Worm (Caenorhabditis elegans) whole organism, L1 larva: ENCODE data around the gene gpx-4.

Experiments
- C04F5.9 ChIP-seq: sonication (generic microtip); optimal IDR thresholded peaks from 2 replicates; lab custom pipeline; 2016; ENCODE audit warnings: missing genetic modification characterization, missing compliant biosample characterization
- C16A3.4 ChIP-seq: fragments of 150-350 bp; optimal IDR thresholded peaks from 2 replicates; lab custom pipeline; 2014; ENCODE audit warnings: missing biosample characterization, missing genetic modification characterization
- aha-1 ChIP-seq: fragments of 150-350 bp; optimal IDR thresholded peaks from 2 replicates; lab custom pipeline; 2014; ENCODE audit warnings: missing biosample characterization, missing genetic modification characterization
- alr-1 ChIP-seq: fragments of 200-800 bp; sonication (Bioruptor generic); optimal IDR thresholded peaks from 2 replicates; lab custom pipeline; 2018; ENCODE audit warnings: borderline replicate concordance, mild to moderate bottlenecking, missing genetic modification characterization, missing compliant biosample characterization
- aly-2 ChIP-seq: fragments of 150-350 bp; optimal IDR thresholded peaks from 2 replicates; lab custom pipeline; 2014; ENCODE audit warnings: missing biosample characterization, missing genetic modification characterization
- ama-1 ChIP-seq: fragments of 150-350 bp; optimal IDR thresholded peaks from 2 replicates; lab custom pipeline; 2014
- ceh-8 ChIP-seq: fragments of 200-800 bp; sonication (Bioruptor generic); optimal IDR thresholded peaks from 2 replicates; lab custom pipeline; 2018; ENCODE audit warnings: mild to moderate bottlenecking, missing genetic modification characterization, moderate library complexity, missing compliant biosample characterization
- ceh-90 ChIP-seq: sonication (generic microtip); optimal IDR thresholded peaks from 2 replicates; lab custom pipeline; 2016; ENCODE audit warnings: missing genetic modification characterization, missing compliant biosample characterization
- dpl-1 ChIP-seq, 3 experiments: fragments of 150-350 bp in 2 of 3; sonication (generic microtip) in 1 of 3; optimal IDR thresholded peaks; 2 replicates each; lab custom pipeline; 2014 to 2017; ENCODE audit warnings: missing biosample characterization in 3 of 3, missing genetic modification characterization in 3 of 3, missing genetic modification reagents in 3 of 3
- efl-1 ChIP-seq, 4 experiments: fragments of 150-350 bp; optimal IDR thresholded peaks in 3 of 4; peaks in 1 of 4; 1 replicate in 1 of 4; 2 replicates in 3 of 4; lab custom pipeline; 2014; ENCODE audit warnings: missing biosample characterization in 2 of 4, missing genetic modification characterization in 2 of 4, missing genetic modification reagents in 2 of 4
- egl-13 ChIP-seq: sonication (generic microtip); optimal IDR thresholded peaks from 2 replicates; lab custom pipeline; 2016; ENCODE audit warnings: missing genotype, missing genetic modification reagents, missing genetic modification characterization, missing compliant biosample characterization
- egl-27 ChIP-seq, 2 experiments: fragments of 150-350 bp in 1 of 2; sonication (generic microtip); optimal IDR thresholded peaks; 3 replicates each; lab custom pipeline; 2017 to 2018; ENCODE audit warnings: missing biosample characterization in 2 of 2, missing genetic modification characterization in 2 of 2, missing genetic modification reagents in 2 of 2
- ets-5 ChIP-seq: fragments of 200-800 bp; sonication (Bioruptor generic); IDR thresholded peaks from 2 replicates; pipeline ENCODE4 v1.3.6; 2022; ENCODE audit warnings: missing genetic modification characterization, missing compliant biosample characterization
- fkh-8 ChIP-seq: sonication (generic microtip); optimal IDR thresholded peaks from 2 replicates; lab custom pipeline; 2016; ENCODE audit warnings: mild to moderate bottlenecking, missing genetic modification characterization, missing compliant biosample characterization
- fos-1 ChIP-seq: fragments of 150-350 bp; optimal IDR thresholded peaks from 2 replicates; lab custom pipeline; 2014; ENCODE audit warnings: missing biosample characterization, missing genetic modification characterization
- irx-1 ChIP-seq: sonication (generic microtip); optimal IDR thresholded peaks from 2 replicates; lab custom pipeline; 2016; ENCODE audit warnings: missing genetic modification characterization, missing compliant biosample characterization
- lin-35 ChIP-seq, 2 experiments: fragments of 150-350 bp; optimal IDR thresholded peaks; 2 replicates each; lab custom pipeline; 2014; ENCODE audit warnings: missing biosample characterization in 2 of 2, missing genetic modification characterization in 2 of 2, missing genetic modification reagents in 2 of 2
- lin-39 ChIP-seq: fragments of 150-350 bp; optimal IDR thresholded peaks from 2 replicates; lab custom pipeline; 2014; ENCODE audit warnings: missing biosample characterization, missing genetic modification reagents, missing genetic modification characterization
- lsy-2 ChIP-seq, 2 experiments: fragments of 150-350 bp; optimal IDR thresholded peaks; 2 replicates each; lab custom pipeline; 2014; ENCODE audit warnings: missing biosample characterization in 2 of 2, missing genetic modification characterization in 2 of 2
- mab-9 ChIP-seq: fragments of 200-800 bp; sonication (Bioruptor generic); IDR thresholded peaks from 2 replicates; pipeline ENCODE4 v1.3.6; 2022; ENCODE audit warnings: missing genetic modification reagents, missing genetic modification characterization, missing compliant biosample characterization
- nhr-11 ChIP-seq: fragments of 150-350 bp; optimal IDR thresholded peaks from 2 replicates; lab custom pipeline; 2014; ENCODE audit warnings: missing biosample characterization, missing genetic modification characterization
- nhr-12 ChIP-seq: sonication (generic microtip); optimal IDR thresholded peaks from 2 replicates; lab custom pipeline; 2017; ENCODE audit warnings: missing biosample characterization, missing genetic modification characterization
- nhr-20 ChIP-seq: sonication (generic microtip); optimal IDR thresholded peaks from 2 replicates; lab custom pipeline; 2016; ENCODE audit warnings: mild to moderate bottlenecking, missing genetic modification characterization, missing compliant biosample characterization
- nhr-47 ChIP-seq: sonication (generic microtip); optimal IDR thresholded peaks from 2 replicates; lab custom pipeline; 2016; ENCODE audit warnings: mild to moderate bottlenecking, missing genetic modification characterization, moderate library complexity, missing compliant biosample characterization
- nhr-71 ChIP-seq: sonication (generic microtip); optimal IDR thresholded peaks from 2 replicates; lab custom pipeline; 2016; ENCODE audit warnings: mild to moderate bottlenecking, missing genetic modification characterization, moderate library complexity, missing compliant biosample characterization
- nhr-77 ChIP-seq: fragments of 150-350 bp; optimal IDR thresholded peaks from 2 replicates; lab custom pipeline; 2014; ENCODE audit warnings: missing biosample characterization, missing genetic modification characterization
- nhr-85 ChIP-seq: sonication (generic microtip); peaks from one replicate; lab custom pipeline; 2016; ENCODE audit warnings: missing genetic modification characterization, inconsistent platforms, missing compliant biosample characterization
- nhr-90 ChIP-seq: sonication (generic microtip); optimal IDR thresholded peaks from 2 replicates; lab custom pipeline; 2016; ENCODE audit warnings: mild to moderate bottlenecking, missing genetic modification characterization, missing compliant biosample characterization; ENCODE audit not compliant: poor library complexity
- pag-3 ChIP-seq: sonication (generic microtip); optimal IDR thresholded peaks from 2 replicates; lab custom pipeline; 2017; ENCODE audit warnings: missing genetic modification characterization, mild to moderate bottlenecking, missing compliant biosample characterization, antibody characterized with exemption, borderline replicate concordance; ENCODE audit not compliant: insufficient read depth
- pax-3 ChIP-seq: fragments of 200-800 bp; sonication (Bioruptor generic); optimal IDR thresholded peaks from 2 replicates; lab custom pipeline; 2018; ENCODE audit warnings: mild to moderate bottlenecking, missing genetic modification characterization, moderate library complexity, missing compliant biosample characterization
- pqm-1 ChIP-seq: sonication (generic microtip); optimal IDR thresholded peaks from 3 replicates; lab custom pipeline; 2017; ENCODE audit warnings: missing biosample characterization, missing genetic modification characterization
- sox-4 ChIP-seq: sonication (generic microtip); optimal IDR thresholded peaks from 2 replicates; lab custom pipeline; 2016; ENCODE audit warnings: missing genetic modification characterization, missing compliant biosample characterization
- sptf-1 ChIP-seq: fragments of 150-350 bp; optimal IDR thresholded peaks from 2 replicates; lab custom pipeline; 2014; ENCODE audit warnings: missing biosample characterization, missing genetic modification characterization
- swsn-7 ChIP-seq: sonication (generic microtip); optimal IDR thresholded peaks from 2 replicates; lab custom pipeline; 2016; ENCODE audit warnings: missing genetic modification characterization, missing compliant biosample characterization
- tbx-2 ChIP-seq: sonication (generic microtip); optimal IDR thresholded peaks from 2 replicates; lab custom pipeline; 2016; ENCODE audit warnings: missing genetic modification characterization, missing compliant biosample characterization
- unc-62 ChIP-seq: fragments of 150-350 bp; optimal IDR thresholded peaks from 2 replicates; lab custom pipeline; 2014; ENCODE audit warnings: missing biosample characterization, missing genetic modification reagents, missing genetic modification characterization
- unc-86 ChIP-seq: sonication (generic microtip); optimal IDR thresholded peaks from 2 replicates; lab custom pipeline; 2016; ENCODE audit warnings: missing genetic modification characterization, missing compliant biosample characterization
- zag-1 ChIP-seq: fragments of 150-350 bp; optimal IDR thresholded peaks from 2 replicates; lab custom pipeline; 2014; ENCODE audit warnings: missing biosample characterization, missing genetic modification characterization
- ztf-11 ChIP-seq, 2 experiments: sonication (generic microtip); optimal IDR thresholded peaks; 2 replicates each; lab custom pipeline; 2016 to 2017; ENCODE audit warnings: missing genetic modification characterization in 2 of 2, missing biosample characterization in 1 of 2, missing compliant biosample characterization in 1 of 2
- ztf-4 ChIP-seq: fragments of 150-350 bp; optimal IDR thresholded peaks from 2 replicates; lab custom pipeline; 2014; ENCODE audit warnings: missing biosample characterization, missing genetic modification characterization

gpx-4 gene

DNA sequence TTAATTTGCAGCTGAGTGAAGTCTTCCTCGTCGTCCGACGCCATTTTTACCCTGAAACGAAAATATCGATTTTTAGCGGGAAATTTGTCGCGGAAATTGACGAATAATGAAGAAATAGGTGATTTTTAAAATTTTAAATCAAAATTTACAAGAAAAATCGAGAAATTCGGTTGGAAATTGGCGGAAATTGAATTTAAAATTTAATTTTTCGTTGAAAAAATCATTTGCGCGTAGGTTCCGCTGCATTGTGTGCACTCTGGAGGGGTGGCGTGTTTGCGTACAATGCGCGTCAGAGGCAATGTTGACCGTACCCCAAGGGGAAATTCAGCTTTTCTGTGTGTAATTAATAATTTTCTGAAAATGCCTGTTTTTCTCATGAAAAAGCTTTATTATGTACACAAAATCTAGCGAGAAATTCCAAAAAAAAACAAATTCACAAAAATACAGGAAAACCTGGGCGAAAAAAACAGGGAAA lies 29.1 kb upstream of the gpx-4 start, which contains the start of gene Y94H6A.5 (continued):
- TF ChIP-seq C16A3.4 (tag; lab: Kevin White, UChicago) (peak; percentile 36), zag-1 (tag; lab: Kevin White, UChicago) (no peak), nhr-20 (tag; lab: Kevin White, UChicago) (no peak), nhr-47 (tag; lab: Kevin White, UChicago) (peak; percentile 56), tbx-2 (peak; percentile 45), nhr-90 (tag; lab: Kevin White, UChicago) (peak; percentile 29), sptf-1 (tag; lab: Kevin White, UChicago) (no peak), irx-1 (tag; lab: Kevin White, UChicago) (peak; percentile 0), nhr-77 (no peak)

DNA sequence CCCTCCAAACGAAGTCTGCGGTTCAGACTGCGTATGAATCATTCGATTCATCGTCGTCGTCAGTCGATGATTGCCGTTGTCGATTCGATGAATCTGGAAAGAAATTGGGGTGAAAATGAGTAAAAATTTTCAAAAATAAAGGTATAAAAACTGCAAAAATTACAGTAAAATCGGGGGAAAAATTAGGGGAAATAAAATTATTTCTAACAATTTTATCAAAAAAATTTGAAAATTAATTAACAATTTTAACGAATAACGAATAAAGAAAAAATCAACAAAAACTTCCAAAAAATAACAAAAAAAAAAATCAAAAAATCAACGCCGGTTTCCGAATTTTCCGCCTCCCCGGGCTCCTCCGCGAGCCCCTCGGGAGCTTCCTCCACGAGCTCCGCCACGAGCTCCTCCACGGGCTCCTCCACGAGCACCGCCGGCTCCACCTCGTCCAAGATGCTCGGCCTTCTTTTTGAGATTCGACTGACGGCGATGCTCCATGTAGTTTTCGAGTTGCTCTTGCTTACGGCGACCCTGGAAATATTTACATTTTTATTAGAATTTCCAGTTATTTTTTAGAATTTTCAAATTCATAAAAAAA lies 14.0 kb upstream of the gpx-4 start, which contains the start of gene egrh-3:
TSS of gene egrh-3 (minus strand) at position 51 of the 592 bp plus-strand sequence.
- TF ChIP-seq ceh-8 (GFP tag; lab: Kevin White, UChicago) = peak; percentile 75
- no peak for TF ChIP-seq aly-2 (tag; lab: Kevin White, UChicago)
- TF ChIP-seq ets-5 (GFP tag; lab: Robert Waterston, UW) = no peak
- no peak for TF ChIP-seq nhr-85 (tag; lab: Kevin White, UChicago)

DNA sequence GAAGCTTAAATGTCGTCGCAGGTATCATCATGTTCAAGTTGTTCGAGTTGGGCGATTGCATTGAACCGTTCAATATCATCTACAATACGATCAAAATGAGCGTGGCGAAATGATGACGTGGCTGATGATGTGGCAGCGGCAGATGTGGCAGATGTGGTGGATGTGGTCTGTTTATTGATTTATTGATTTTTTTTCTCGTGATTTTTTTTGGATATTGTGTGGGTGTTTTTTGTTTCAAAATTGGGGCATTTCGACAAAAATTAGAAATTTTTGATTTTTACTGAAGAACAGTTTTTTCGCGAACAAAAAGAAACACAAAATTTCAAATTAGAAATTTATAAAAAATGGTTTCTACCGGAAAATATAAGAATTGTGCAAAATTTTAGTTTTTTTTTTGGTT lies 5.5 kb upstream of the gpx-4 start:
- no peak for TF ChIP-seq swsn-7 (tag; lab: Kevin White, UChicago)
- TF ChIP-seq pqm-1 = no peak
- no peak for TF ChIP-seq C04F5.9
- no peak for TF ChIP-seq ztf-11 (tag; optimal IDR thresholded peaks at IDR 0.05; lab: Kevin White, UChicago)
- TF ChIP-seq ceh-90 = no peak
- no peak for TF ChIP-seq aly-2 (tag; lab: Kevin White, UChicago)
- TF ChIP-seq unc-86 (tag; lab: Kevin White, UChicago) = no peak

DNA sequence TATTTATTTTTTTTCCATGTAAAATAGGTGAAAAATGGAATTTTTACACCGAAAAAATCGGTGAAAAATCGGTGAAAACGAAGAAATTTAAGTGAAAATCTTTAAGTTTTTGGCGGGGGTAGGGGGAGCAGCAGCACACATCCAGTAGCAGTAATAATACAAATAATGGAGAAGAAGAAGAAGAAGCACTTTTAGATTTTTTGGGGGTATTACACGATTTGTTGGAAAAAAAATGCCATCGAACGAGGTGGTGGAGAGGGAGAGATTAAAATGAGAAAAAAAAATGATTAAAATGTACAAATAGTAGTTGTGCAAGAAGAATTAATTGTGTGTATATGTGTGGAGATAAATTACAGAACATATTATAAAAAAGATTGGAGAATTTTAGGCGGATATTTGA lies 3.3 kb upstream of the gpx-4 start:
- TF ChIP-seq efl-1 (optimal IDR thresholded peaks at IDR 0.05; lab: Kevin White, UChicago) (no peak), efl-1 (GFP tag; optimal IDR thresholded peaks at IDR 0.05 in 1 of 2; lab: Kevin White, UChicago) (peak in 1 of 2 experiments; percentile 38), ets-5 (GFP tag; lab: Robert Waterston, UW) (no peak), fkh-8 (no peak), nhr-90 (tag; lab: Kevin White, UChicago) (no peak)

DNA sequence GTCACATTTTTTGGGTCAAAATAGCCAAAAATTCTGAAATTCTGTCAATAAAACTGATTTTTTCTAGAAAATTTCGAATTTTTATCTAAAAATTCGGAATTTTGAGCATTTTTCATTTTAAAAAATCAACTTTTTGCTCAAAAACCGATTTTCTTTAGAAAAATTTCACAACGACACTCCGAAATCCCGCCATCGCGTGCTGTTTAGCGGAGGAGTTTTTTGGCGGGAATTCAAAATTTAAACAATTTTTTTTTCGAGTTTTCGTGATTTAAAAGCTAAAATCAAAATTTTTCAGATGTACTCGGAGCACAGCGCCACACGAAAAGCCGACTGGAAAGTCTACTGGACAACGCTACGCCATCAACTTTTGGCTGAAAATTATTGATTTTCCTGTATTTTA lies 2.9 kb upstream of the gpx-4 start:
- TF ChIP-seq sox-4 (no peak), lin-35 (GFP tag; optimal IDR thresholded peaks at IDR 0.05; lab: Kevin White, UChicago) (peak; percentile 39 to 40), egl-27 (tag; optimal IDR thresholded peaks at IDR 0.05; lab: Kevin White, UChicago) (no peak), dpl-1 (GFP tag; optimal IDR thresholded peaks at IDR 0.05; lab: Kevin White, UChicago) (peak; percentile 23 to 69 (median 36)), efl-1 (optimal IDR thresholded peaks at IDR 0.05; lab: Kevin White, UChicago) (peak; percentile 64 to 85), efl-1 (GFP tag; optimal IDR thresholded peaks at IDR 0.05 in 1 of 2; lab: Kevin White, UChicago) (peak; percentile 74 to 95)

DNA sequence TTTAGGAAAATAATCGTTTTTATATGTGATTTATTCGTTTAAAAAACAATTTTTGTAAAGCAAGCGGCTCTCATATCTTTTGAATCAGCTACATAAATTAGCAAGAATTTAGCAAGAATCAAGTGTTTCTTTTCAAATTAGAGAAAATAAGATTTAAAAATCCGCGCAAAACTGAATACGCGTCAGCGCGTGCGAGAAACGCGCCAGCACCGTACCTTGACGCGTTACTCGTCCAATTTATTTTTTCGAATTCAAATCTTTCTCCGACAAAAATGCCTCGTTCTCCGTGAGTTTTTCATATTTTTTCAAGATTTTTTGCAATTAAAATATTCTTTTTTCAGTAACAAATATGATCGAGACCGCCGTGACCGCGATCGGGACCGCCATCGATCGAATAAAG lies 1.5 kb upstream of the gpx-4 start, which contains the start of gene Y94H6A.3:
TSS of gene Y94H6A.3 (plus strand) at position 232 of the 400 bp plus-strand sequence.
- TF ChIP-seq ama-1 (lab: Kevin White, UChicago) = peak; percentile 51
- TF ChIP-seq nhr-71 (tag; lab: Kevin White, UChicago) = peak; percentile 96
- peak; percentile 37 for TF ChIP-seq nhr-12 (tag; lab: Kevin White, UChicago)
- TF ChIP-seq sptf-1 (tag; lab: Kevin White, UChicago) = no peak
- TF ChIP-seq ztf-11 (tag; optimal IDR thresholded peaks at IDR 0.05; lab: Kevin White, UChicago) = peak in 1 of 2 experiments; percentile 77
- TF ChIP-seq egl-13 = peak; percentile 78
- TF ChIP-seq ets-5 (GFP tag; lab: Robert Waterston, UW) = no peak
- TF ChIP-seq swsn-7 (tag; lab: Kevin White, UChicago) = peak; percentile 94
- peak; percentile 85 for TF ChIP-seq fos-1
- no peak for TF ChIP-seq alr-1 (tag; lab: Kevin White, UChicago)
- TF ChIP-seq nhr-20 (tag; lab: Kevin White, UChicago) = peak; percentile 91
- TF ChIP-seq unc-62 (GFP tag; lab: Kevin White, UChicago) = no peak
- TF ChIP-seq pax-3 = peak; percentile 79
- peak; percentile 75 for TF ChIP-seq nhr-77
- peak; percentile 65 for TF ChIP-seq ztf-4 (tag; lab: Kevin White, UChicago)
- peak; percentile 90 for TF ChIP-seq mab-9
- peak; percentile 80 for TF ChIP-seq nhr-11 (tag; lab: Kevin White, UChicago)
- TF ChIP-seq tbx-2 = peak; percentile 94
- TF ChIP-seq ceh-90 = peak; percentile 68
- peak; percentile 96 for TF ChIP-seq lsy-2 (tag; optimal IDR thresholded peaks at IDR 0.05; lab: Kevin White, UChicago)
- TF ChIP-seq lin-39 (tag; lab: Kevin White, UChicago) = peak; percentile 95
- peak; percentile 38 for TF ChIP-seq aha-1 (tag; lab: Kevin White, UChicago)
- TF ChIP-seq pag-3 (tag; lab: Kevin White, UChicago) = no peak
